Fruit fly (Drosophila melanogaster): ENCODE data around the gene CG6293.

Gene CG6293

dm6 chr3R:10268101-10268864 is 43.1 kb downstream of the CG6293 start:
- TF ChIP-seq CG7101 (tag; optimal IDR thresholded peaks at IDR 0.05) (peak; percentile 91), toe (GFP tag; optimal IDR thresholded peaks at IDR 0.05) (peak; percentile 83), CG12768 (GFP tag; optimal IDR thresholded peaks at IDR 0.05) (peak; percentile 90), cic (GFP tag; optimal IDR thresholded peaks at IDR 0.05) (peak; percentile 37), bab1 (GFP tag; optimal IDR thresholded peaks at IDR 0.05) (peak; percentile 94), pad (GFP tag; optimal IDR thresholded peaks at IDR 0.05) (peak; percentile 69), CG1620 (GFP tag; optimal IDR thresholded peaks at IDR 0.05) (peak; percentile 80), CG5204 (GFP tag; optimal IDR thresholded peaks at IDR 0.05) (peak; percentile 86), cnc (optimal IDR thresholded peaks at IDR 0.05) (no peak), tj (GFP tag; optimal IDR thresholded peaks at IDR 0.05) (peak; percentile 64), Mnt (GFP tag; optimal IDR thresholded peaks at IDR 0.05) (peak; percentile 41), Hr96 (GFP tag; optimal IDR thresholded peaks at IDR 0.05) (peak; percentile 83), Crg-1 (GFP tag; optimal IDR thresholded peaks at IDR 0.05) (peak; percentile 72), Clk (GFP tag; optimal IDR thresholded peaks at IDR 0.05) (peak; percentile 70), kay (GFP tag; ENCODE audit: borderline replicate concordance) (peak; percentile 59), CG33017 (tag; optimal IDR thresholded peaks at IDR 0.05) (peak; percentile 89), ovo (GFP tag; optimal IDR thresholded peaks at IDR 0.05) (peak; percentile 66), CG11617 (GFP tag; optimal IDR thresholded peaks at IDR 0.05) (peak; percentile 96), CG7045 (GFP tag; optimal IDR thresholded peaks at IDR 0.05) (peak; percentile 83), CG14711 (tag; optimal IDR thresholded peaks at IDR 0.05) (peak; percentile 82)

dm6 chr3R:10266624-10267492 is 44.6 kb downstream of the CG6293 start:
- TF ChIP-seq CG7101 (tag; optimal IDR thresholded peaks at IDR 0.05), result no peak
- TF ChIP-seq kay (GFP tag; ENCODE audit: borderline replicate concordance), result no peak
- TF ChIP-seq cic (GFP tag; optimal IDR thresholded peaks at IDR 0.05), result no peak
- no peak for TF ChIP-seq Mnt (GFP tag; optimal IDR thresholded peaks at IDR 0.05)
- TF ChIP-seq tj (GFP tag; optimal IDR thresholded peaks at IDR 0.05), result peak; percentile 55
- TF ChIP-seq Clk (GFP tag; optimal IDR thresholded peaks at IDR 0.05), result no peak
- no peak for TF ChIP-seq Hr96 (GFP tag; optimal IDR thresholded peaks at IDR 0.05)
- TF ChIP-seq CG7045 (GFP tag; optimal IDR thresholded peaks at IDR 0.05), result peak; percentile 21
- TF ChIP-seq CG11617 (GFP tag; optimal IDR thresholded peaks at IDR 0.05), result no peak
- no peak for TF ChIP-seq CG5204 (GFP tag; optimal IDR thresholded peaks at IDR 0.05)
- TF ChIP-seq bab1 (GFP tag; optimal IDR thresholded peaks at IDR 0.05), result no peak

- no peak for TF ChIP-seq CG12768 (GFP tag; optimal IDR thresholded peaks at IDR 0.05)
- no peak for TF ChIP-seq cic (GFP tag; optimal IDR thresholded peaks at IDR 0.05)
- TF ChIP-seq kay (GFP tag; ENCODE audit: borderline replicate concordance), result peak; percentile 38
- peak; percentile 71 for TF ChIP-seq tj (GFP tag; optimal IDR thresholded peaks at IDR 0.05)
- no peak for TF ChIP-seq pad (GFP tag; optimal IDR thresholded peaks at IDR 0.05)
- TF ChIP-seq CG11617 (GFP tag; optimal IDR thresholded peaks at IDR 0.05), result no peak
- TF ChIP-seq Mnt (GFP tag; optimal IDR thresholded peaks at IDR 0.05), result no peak
- TF ChIP-seq CG14711 (tag; optimal IDR thresholded peaks at IDR 0.05), result peak; percentile 41
- no peak for TF ChIP-seq toe (GFP tag; optimal IDR thresholded peaks at IDR 0.05)
- TF ChIP-seq CG33017 (tag; optimal IDR thresholded peaks at IDR 0.05), result no peak
- peak; percentile 20 for TF ChIP-seq CG7101 (tag; optimal IDR thresholded peaks at IDR 0.05)
- TF ChIP-seq CG1620 (GFP tag; optimal IDR thresholded peaks at IDR 0.05), result no peak
- TF ChIP-seq Clk (GFP tag; optimal IDR thresholded peaks at IDR 0.05), result no peak
- no peak for TF ChIP-seq cnc (optimal IDR thresholded peaks at IDR 0.05)
- TF ChIP-seq Crg-1 (GFP tag; optimal IDR thresholded peaks at IDR 0.05), result no peak
- no peak for TF ChIP-seq Hr96 (GFP tag; optimal IDR thresholded peaks at IDR 0.05)
- TF ChIP-seq ovo (GFP tag; optimal IDR thresholded peaks at IDR 0.05), result no peak
- TF ChIP-seq CG7045 (GFP tag; optimal IDR thresholded peaks at IDR 0.05), result no peak
- TF ChIP-seq CG5204 (GFP tag; optimal IDR thresholded peaks at IDR 0.05), result no peak
- peak; percentile 14 for TF ChIP-seq bab1 (GFP tag; optimal IDR thresholded peaks at IDR 0.05)
Measured at dm6 chr3R:10265552-10266137, 45.8 kb downstream of the CG6293 start.

- TF ChIP-seq CG1620 (GFP tag; optimal IDR thresholded peaks at IDR 0.05) (no peak), Mnt (GFP tag; optimal IDR thresholded peaks at IDR 0.05) (no peak), Clk (GFP tag; optimal IDR thresholded peaks at IDR 0.05) (no peak), Hr96 (GFP tag; optimal IDR thresholded peaks at IDR 0.05) (no peak), toe (GFP tag; optimal IDR thresholded peaks at IDR 0.05) (no peak), tj (GFP tag; optimal IDR thresholded peaks at IDR 0.05) (no peak), kay (GFP tag; ENCODE audit: borderline replicate concordance) (no peak)
Measured at dm6 chr3R:10264601-10265421, 46.6 kb downstream of the CG6293 start.

Data from whole organism, adult.